Fruit fly (Drosophila melanogaster) whole organism, embryonic: ENCODE data around the gene CG12521.

ENCODE experiments used
- CG12104 ChIP-seq: fragments of 200-800 bp; sonication (Bioruptor generic); optimal IDR thresholded peaks from 3 replicates; lab custom pipeline; 2016; ENCODE audit warnings: missing biosample characterization, missing genetic modification characterization
- CG14667 ChIP-seq: fragments of 200-800 bp; sonication (Bioruptor generic); IDR thresholded peaks from 2 replicates; pipeline ENCODE4 v1.3.6; 2022; ENCODE audit warnings: missing biosample characterization, missing genetic modification characterization
- CG17359 ChIP-seq: fragments of 200-800 bp; sonication (Bioruptor generic); optimal IDR thresholded peaks from 3 replicates; lab custom pipeline; 2018; ENCODE audit warnings: missing biosample characterization, mild to moderate bottlenecking, missing genetic modification characterization, moderate library complexity
- CG18011 ChIP-seq: fragments of 200-800 bp; sonication (Bioruptor generic); optimal IDR thresholded peaks from 2 replicates; lab custom pipeline; 2017; ENCODE audit warnings: missing biosample characterization, missing genetic modification characterization, mild to moderate bottlenecking, moderate library complexity, missing genotype
- CG2202 ChIP-seq: fragments of 200-800 bp; sonication (Bioruptor generic); optimal IDR thresholded peaks from 2 replicates; lab custom pipeline; 2018; ENCODE audit warnings: missing biosample characterization, mild to moderate bottlenecking, missing genetic modification characterization
- CG31365 ChIP-seq: fragments of 200-800 bp; sonication (Bioruptor generic); optimal IDR thresholded peaks from 2 replicates; lab custom pipeline; 2018; ENCODE audit warnings: missing biosample characterization, mild to moderate bottlenecking, missing genetic modification characterization
- CrebB ChIP-seq: fragments of 200-800 bp; sonication (Bioruptor generic); optimal IDR thresholded peaks from 3 replicates; lab custom pipeline; 2018; ENCODE audit warnings: missing biosample characterization, mild to moderate bottlenecking, missing genetic modification characterization
- Fer3 ChIP-seq: fragments of 200-800 bp; sonication (Bioruptor generic); optimal IDR thresholded peaks from 2 replicates; lab custom pipeline; 2018; ENCODE audit warnings: missing biosample characterization, mild to moderate bottlenecking, missing genetic modification characterization, moderate library complexity
- Sox102F ChIP-seq: fragments of 200-800 bp; sonication (Bioruptor generic); optimal IDR thresholded peaks from 2 replicates; lab custom pipeline; 2018; ENCODE audit warnings: missing biosample characterization, mild to moderate bottlenecking, missing genetic modification characterization, moderate library complexity
- al ChIP-seq: fragments of 200-800 bp; sonication (Bioruptor generic); IDR thresholded peaks from 2 replicates; pipeline ENCODE4 v1.3.6; 2022; ENCODE audit warnings: missing biosample characterization, missing genetic modification characterization
- pum ChIP-seq: fragments of 200-800 bp; sonication (Bioruptor generic); optimal IDR thresholded peaks from 2 replicates; lab custom pipeline; 2016; ENCODE audit warnings: missing biosample characterization, missing genetic modification characterization
- sna ChIP-seq: fragments of 200-800 bp; sonication (Bioruptor generic); IDR thresholded peaks from 2 replicates; pipeline ENCODE4 v1.3.6; 2022; ENCODE audit warnings: missing biosample characterization, missing genetic modification characterization; ENCODE audit not compliant: partially characterized antibody
- zen2 ChIP-seq: fragments of 200-800 bp; sonication (Bioruptor generic); IDR thresholded peaks from 3 replicates; pipeline ENCODE4 v1.3.6; 2022; ENCODE audit warnings: missing biosample characterization, missing genetic modification characterization; ENCODE audit not compliant: partially characterized antibody

DNA sequence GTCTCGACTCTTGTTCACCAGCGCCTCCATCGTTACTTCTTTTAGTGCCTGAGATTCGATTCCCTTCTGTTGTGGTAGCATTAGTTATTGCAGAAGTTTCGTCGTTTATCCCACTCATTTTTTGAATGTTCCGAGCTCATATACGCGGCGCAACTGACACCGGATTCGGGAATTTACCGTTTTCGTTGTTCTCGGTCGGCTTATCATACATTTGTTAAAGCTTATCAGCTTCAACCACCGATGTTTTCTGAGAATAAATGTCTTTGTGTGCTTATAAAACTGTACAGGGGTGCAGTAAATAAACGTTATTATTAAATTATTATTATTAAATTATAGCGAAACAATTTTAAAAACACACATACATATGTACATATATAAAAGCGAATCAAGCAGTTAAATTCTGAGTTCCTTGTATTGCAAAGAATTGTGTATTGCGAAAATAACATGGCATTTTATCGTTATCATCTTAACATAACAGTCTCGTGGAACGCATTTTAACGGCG, 11.0 kb downstream of the CG12521 start, which contains the start of gene CG43064:
- TF ChIP-seq CG14667 (GFP tag; lab: Robert Waterston, UW) (no peak), sna (no peak), CrebB (tag; lab: Kevin White, UChicago) (no peak), CG12104 (GFP tag; lab: Kevin White, UChicago) (no peak), Sox102F (GFP tag; lab: Kevin White, UChicago) (no peak), pum (no peak), CG18011 (GFP tag; lab: Kevin White, UChicago) (no peak), CG31365 (no peak), CG2202 (tag; lab: Kevin White, UChicago) (no peak), CG17359 (no peak), al (GFP tag; lab: Robert Waterston, UW) (no peak), Fer3 (no peak), zen2 (GFP tag; lab: Robert Waterston, UW) (no peak)
